Fruit fly (Drosophila melanogaster): Measurements from ENCODE around the gene CG31391.
A peak's percentile ranks its signal among the peaks of the same experiment; 100 is the strongest.

DNA sequence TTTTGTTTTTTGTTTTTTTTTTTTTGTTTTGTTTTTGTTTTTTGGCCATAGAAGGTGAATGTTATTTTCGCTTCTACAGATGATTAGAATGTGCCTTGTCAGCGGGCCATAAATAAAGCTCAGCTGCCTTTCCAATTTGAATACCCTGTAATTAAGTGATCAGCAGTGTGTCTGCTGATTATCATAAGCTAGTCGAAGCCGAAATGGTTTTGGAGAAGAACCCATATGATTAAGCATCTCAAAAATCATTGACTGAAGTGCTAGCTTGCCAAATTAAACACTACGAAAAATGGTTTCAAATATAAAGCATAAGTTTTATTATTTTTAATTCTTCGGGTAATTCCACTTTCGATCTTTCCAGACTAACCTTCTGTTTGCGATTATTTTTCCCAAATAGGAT, 21.6 kb downstream of the CG31391 start:
- TF ChIP-seq CG33017 (tag; optimal IDR thresholded peaks at IDR 0.05) (no peak), pad (GFP tag; optimal IDR thresholded peaks at IDR 0.05) (no peak), Mnt (GFP tag; optimal IDR thresholded peaks at IDR 0.05) (no peak), CG14711 (tag; optimal IDR thresholded peaks at IDR 0.05) (no peak), Hr96 (GFP tag; optimal IDR thresholded peaks at IDR 0.05) (no peak), Crg-1 (GFP tag; optimal IDR thresholded peaks at IDR 0.05) (no peak), cnc (optimal IDR thresholded peaks at IDR 0.05) (no peak), tj (GFP tag; optimal IDR thresholded peaks at IDR 0.05) (peak; percentile 29)
